Worm (Caenorhabditis elegans): ENCODE results near the gene srw-79.

Gene srw-79

DNA sequence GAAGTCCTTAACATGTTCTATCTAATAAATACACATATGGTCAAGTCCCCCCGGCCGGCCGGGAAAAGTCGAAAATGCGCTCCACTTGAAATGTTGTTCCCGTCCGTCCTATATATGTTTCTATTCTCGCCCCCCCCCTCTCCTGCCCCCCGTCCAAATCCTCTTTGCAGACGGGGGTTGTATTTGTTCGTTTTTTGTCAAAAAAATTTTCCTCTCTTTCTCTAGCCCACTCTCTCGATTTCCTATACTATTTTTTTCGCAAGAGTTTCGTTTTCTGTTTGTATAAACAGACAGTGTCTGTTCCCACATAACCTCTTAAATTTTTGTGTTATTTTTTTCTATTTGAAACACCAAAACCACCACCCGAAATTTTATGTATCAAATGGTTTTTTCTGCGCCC lies 20.5 kb downstream of the srw-79 start:
- TF ChIP-seq cog-1 (tag; optimal IDR thresholded peaks at IDR 0.05): no peak

DNA sequence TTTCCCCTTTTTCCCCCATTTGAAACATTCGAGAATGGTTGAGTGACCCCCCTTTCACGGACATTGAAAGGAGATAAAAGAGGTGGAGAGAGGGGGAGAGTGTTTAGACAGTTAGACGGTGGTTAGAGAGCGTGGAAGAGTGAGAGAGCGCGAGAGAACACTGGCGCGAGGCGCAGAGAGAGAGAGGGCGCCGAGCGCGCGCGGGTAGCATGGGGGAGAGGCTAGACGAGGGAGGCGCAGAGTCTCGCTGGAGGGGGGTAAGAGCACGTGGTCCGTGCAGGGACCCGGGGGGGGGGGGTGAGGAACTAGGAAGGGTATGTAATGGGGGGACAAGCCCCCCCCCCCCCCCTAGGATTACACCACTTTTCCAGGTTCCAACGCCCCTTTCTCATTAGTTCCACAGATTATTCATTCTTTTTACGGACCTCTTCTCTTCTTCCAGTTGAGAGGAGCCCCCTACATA lies 27.4 kb downstream of the srw-79 start:
- TF ChIP-seq ztf-23 (GFP tag; IDR thresholded peaks at IDR 0.05) (peak; percentile 68; the same call in 1 of the 2 replicates), cog-1 (tag; optimal IDR thresholded peaks at IDR 0.05) (peak; percentile 67), tab-1 (GFP tag; IDR thresholded peaks at IDR 0.05) (no peak), ref-1 (GFP tag; conservative IDR thresholded peaks at IDR 0.05) (0 out of 2 replicates have a peak, but pooled peaks have one; percentile 11), flt-1 (GFP tag; IDR thresholded peaks at IDR 0.05) (peak; percentile 79)

DNA sequence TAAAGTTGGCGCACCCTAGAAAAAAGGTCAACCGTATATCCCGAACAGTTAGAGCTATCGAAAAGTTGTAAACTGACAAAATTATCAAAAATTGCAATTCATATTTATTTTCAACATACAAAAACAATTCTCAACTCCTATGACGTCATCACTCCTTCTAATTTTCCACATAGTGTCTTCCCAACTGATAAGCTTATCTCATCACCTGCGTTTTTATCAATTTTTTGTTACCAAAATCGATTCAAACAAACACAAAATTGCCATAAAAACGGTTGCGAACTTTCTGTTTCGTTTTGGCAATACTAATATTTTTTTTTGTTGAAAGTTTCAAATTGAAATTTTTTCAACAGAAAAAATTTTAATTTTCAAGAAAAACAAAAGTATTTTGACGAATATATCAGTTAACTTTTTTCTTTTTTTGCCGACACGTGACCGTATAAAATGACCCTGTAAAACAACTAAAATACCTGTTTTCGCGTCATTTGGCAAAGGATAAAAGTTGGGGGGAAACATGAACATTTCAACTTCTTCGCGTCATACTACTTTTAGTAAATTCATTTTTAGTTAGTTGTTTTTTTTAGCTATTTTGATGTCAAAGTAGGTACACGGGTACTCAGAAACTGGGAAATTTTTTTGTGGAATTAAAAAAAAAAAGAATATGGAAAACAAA lies 29.2 kb downstream of the srw-79 start:
- TF ChIP-seq T22C8.4 (GFP tag; IDR thresholded peaks at IDR 0.05): no peak
- no peak for TF ChIP-seq ztf-23 (GFP tag; IDR thresholded peaks at IDR 0.05)

DNA sequence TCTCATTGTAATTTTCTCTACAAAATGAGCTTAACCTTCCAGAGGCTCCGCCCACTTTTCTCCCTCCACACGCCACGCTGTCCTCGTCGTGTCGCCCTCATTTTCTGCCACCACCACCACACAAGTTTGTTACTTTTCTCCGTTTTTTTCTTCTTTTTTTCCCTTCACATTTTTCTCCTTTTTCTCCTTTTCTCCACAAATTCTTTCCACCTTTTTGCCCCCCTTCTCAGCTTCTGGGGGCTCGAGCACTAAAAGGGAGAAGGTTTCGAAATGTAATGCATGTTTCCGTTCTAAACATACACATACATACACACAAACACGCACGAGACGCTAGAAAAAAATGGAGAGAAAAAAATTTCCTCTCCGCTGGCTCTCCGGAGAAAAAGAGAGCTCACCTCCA lies 30.1 kb downstream of the srw-79 start, which contains the start of gene nhr-88:
nhr-88 (plus strand) TSS at position 43 of the 400 bp plus-strand sequence.
- no peak for TF ChIP-seq tab-1 (GFP tag; IDR thresholded peaks at IDR 0.05)
- no peak for TF ChIP-seq klf-2 (GFP tag; conservative IDR thresholded peaks at IDR 0.05)
- TF ChIP-seq med-1 (GFP tag; optimal IDR thresholded peaks at IDR 0.05; ENCODE audit: insufficient read depth): no peak
- TF ChIP-seq ztf-29 (GFP tag; IDR thresholded peaks at IDR 0.05): no peak
- no peak for TF ChIP-seq flt-1 (GFP tag; IDR thresholded peaks at IDR 0.05)
- no peak for TF ChIP-seq cog-1 (tag; optimal IDR thresholded peaks at IDR 0.05)
- no peak for TF ChIP-seq T22C8.4 (GFP tag; IDR thresholded peaks at IDR 0.05)
- no peak for TF ChIP-seq ref-1 (GFP tag; conservative IDR thresholded peaks at IDR 0.05)
- no peak for TF ChIP-seq ztf-23 (GFP tag; IDR thresholded peaks at IDR 0.05)

DNA sequence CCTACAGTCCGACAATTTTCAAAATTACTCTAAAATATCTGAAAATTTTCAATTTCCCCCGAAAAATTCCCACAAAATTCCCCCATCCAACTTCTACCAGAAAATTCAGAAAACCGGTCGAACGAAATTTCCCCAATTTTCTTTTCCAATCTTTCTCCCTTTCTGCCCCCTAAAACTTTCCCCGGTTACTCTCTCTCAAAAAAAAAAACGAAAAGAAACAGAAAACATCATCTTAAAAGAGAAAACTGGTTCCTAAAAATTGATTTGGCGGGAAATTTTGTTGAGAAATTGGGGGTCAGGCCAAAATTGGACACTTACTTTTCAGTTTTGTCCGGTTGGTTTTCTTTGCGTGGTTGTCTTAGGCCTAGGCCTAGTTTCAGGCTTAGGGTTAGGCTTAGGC lies 31.1 kb downstream of the srw-79 start:
- no peak for TF ChIP-seq T22C8.4 (GFP tag; IDR thresholded peaks at IDR 0.05)
- TF ChIP-seq ztf-23 (GFP tag; IDR thresholded peaks at IDR 0.05): no peak
- no peak for TF ChIP-seq ztf-29 (GFP tag; IDR thresholded peaks at IDR 0.05)
- no peak for TF ChIP-seq med-1 (GFP tag; optimal IDR thresholded peaks at IDR 0.05; ENCODE audit: insufficient read depth)
- TF ChIP-seq cog-1 (tag; optimal IDR thresholded peaks at IDR 0.05): no peak
- TF ChIP-seq flt-1 (GFP tag; IDR thresholded peaks at IDR 0.05): no peak
- no peak for TF ChIP-seq ref-1 (GFP tag; conservative IDR thresholded peaks at IDR 0.05)
- TF ChIP-seq tab-1 (GFP tag; IDR thresholded peaks at IDR 0.05): no peak
- no peak for TF ChIP-seq klf-2 (GFP tag; conservative IDR thresholded peaks at IDR 0.05)

DNA sequence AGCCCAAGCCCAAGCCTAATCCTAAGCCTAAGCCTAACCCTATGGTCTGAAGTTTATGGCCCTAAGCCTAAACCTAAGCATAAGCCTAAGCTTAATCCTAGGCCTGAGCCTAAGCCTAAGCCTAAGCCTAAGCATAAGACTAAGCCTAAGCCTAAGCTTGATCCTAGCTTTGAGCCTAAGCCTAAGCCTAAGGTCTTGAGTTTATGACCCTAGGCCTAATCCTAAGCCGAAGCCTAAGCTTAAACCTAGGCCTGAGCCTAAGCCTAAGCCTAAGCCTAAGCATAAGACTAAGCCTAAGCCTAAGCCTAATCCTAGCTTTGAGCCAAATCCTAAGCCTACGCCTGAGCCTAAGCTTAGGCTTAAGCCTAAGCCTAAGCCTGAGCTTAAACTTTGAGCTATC lies 32.5 kb downstream of the srw-79 start:
- TF ChIP-seq ztf-29 (GFP tag; IDR thresholded peaks at IDR 0.05) (peak; percentile 47; the same call in 1 of the 2 replicates), T22C8.4 (GFP tag; IDR thresholded peaks at IDR 0.05) (no peak)

DNA sequence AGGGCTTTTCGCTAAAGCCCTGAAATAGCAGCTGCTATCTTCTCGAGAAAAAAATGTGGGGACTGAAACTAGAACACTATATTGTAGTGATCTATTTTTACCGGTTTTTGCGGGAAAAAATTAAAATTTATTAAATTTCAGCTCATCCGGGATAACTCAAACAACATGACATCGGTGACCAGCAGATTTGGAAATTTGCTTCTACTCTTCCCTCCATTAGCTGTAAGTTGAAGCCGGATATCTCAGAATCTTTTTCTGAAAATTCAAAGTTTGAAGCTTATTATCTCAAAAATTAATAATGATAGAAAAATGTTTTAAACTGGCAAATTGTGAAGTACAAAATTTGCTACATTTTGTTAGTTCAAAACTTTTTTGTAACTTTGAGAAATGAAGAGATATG lies 37.8 kb downstream of the srw-79 start:
- no peak for TF ChIP-seq klf-2 (GFP tag; conservative IDR thresholded peaks at IDR 0.05)
- no peak for TF ChIP-seq ztf-23 (GFP tag; IDR thresholded peaks at IDR 0.05)
- no peak for TF ChIP-seq ref-1 (GFP tag; conservative IDR thresholded peaks at IDR 0.05)
- TF ChIP-seq cog-1 (tag; optimal IDR thresholded peaks at IDR 0.05): no peak
- no peak for TF ChIP-seq flt-1 (GFP tag; IDR thresholded peaks at IDR 0.05)
- TF ChIP-seq T22C8.4 (GFP tag; IDR thresholded peaks at IDR 0.05): no peak
- TF ChIP-seq ztf-29 (GFP tag; IDR thresholded peaks at IDR 0.05): no peak
- no peak for TF ChIP-seq tab-1 (GFP tag; IDR thresholded peaks at IDR 0.05)
- no peak for TF ChIP-seq med-1 (GFP tag; optimal IDR thresholded peaks at IDR 0.05; ENCODE audit: insufficient read depth)

DNA sequence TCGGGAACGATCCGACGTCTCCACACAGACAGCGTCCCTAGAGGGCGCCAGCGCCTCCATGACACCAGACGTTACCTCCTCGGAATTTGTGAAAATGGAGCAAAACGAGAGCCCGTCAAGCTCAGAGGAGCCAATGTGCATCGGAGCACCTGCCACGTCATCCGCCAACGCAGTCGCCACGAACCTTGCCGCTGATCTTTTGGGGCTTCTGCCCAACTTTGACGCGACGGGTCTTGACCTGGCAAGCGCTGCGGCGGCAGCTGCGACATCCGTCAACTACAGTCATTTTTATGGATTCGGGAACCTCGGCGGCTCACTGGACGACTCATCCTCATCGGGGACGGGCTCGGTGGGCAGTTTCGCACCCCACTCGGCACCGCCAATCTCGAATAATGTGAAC lies 38.9 kb downstream of the srw-79 start:
- TF ChIP-seq med-1 (GFP tag; optimal IDR thresholded peaks at IDR 0.05; ENCODE audit: insufficient read depth) (no peak), ztf-23 (GFP tag; IDR thresholded peaks at IDR 0.05) (no peak), ztf-29 (GFP tag; IDR thresholded peaks at IDR 0.05) (no peak), klf-2 (GFP tag; conservative IDR thresholded peaks at IDR 0.05) (no peak), ref-1 (GFP tag; conservative IDR thresholded peaks at IDR 0.05) (no peak), flt-1 (GFP tag; IDR thresholded peaks at IDR 0.05) (no peak), tab-1 (GFP tag; IDR thresholded peaks at IDR 0.05) (0 out of 2 replicates have a peak, but pooled peaks have one; percentile 58)

DNA sequence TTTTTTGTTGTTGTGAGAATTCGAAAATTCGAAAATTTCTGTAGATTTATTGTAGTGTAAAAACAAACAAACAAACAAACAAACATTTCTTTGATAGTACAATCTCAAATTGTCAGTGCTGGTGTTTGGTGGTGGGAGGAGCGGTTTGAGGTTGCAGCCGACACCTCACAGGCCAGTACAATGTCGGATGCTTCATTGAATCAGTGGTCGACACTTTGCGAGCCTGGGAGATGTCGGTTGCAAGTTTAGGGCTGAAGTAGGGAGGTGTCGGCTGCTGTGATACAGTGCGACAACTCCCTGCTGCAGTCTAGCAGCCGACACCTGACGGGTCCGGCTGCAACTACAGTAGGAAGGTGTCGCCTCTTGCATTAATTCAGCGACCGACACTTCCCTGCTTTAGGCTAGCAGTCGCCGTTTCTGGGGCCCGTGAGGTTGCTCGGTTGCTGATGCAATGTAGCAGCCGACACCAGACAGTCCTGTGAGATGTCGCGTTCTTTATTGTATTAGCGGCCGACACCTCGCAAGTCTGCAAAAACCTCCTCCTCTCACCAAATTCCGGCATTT lies 39.5 kb downstream of the srw-79 start:
- TF ChIP-seq T22C8.4 (GFP tag; IDR thresholded peaks at IDR 0.05) (no peak), cog-1 (tag; optimal IDR thresholded peaks at IDR 0.05) (no peak), flt-1 (GFP tag; IDR thresholded peaks at IDR 0.05) (no peak), ztf-23 (GFP tag; IDR thresholded peaks at IDR 0.05) (no peak), ztf-29 (GFP tag; IDR thresholded peaks at IDR 0.05) (no peak), ref-1 (GFP tag; conservative IDR thresholded peaks at IDR 0.05) (no peak), tab-1 (GFP tag; IDR thresholded peaks at IDR 0.05) (no peak), klf-2 (GFP tag; conservative IDR thresholded peaks at IDR 0.05) (no peak)

DNA sequence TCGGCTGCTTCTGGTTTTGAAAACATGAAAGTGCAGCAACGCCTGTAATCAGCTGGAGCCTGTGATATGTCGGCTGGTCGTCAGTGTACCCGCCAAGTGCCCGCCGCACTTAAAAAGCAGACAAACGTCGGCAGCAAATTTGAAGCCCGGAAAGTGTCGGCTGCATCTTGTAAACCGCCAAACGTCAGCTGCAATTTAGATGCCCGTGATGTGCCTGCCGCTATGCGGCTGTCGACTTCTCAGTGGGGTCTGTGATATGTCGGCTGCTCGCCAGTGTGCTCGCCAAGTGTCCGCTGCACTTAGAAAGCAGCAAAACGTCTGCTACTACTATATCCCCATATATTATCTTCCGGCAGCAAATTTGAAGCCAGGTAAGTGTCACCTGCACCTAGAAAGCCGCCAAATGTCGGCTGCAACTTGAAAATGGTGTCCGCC lies 40.6 kb downstream of the srw-79 start:
- no peak for TF ChIP-seq ref-1 (GFP tag; conservative IDR thresholded peaks at IDR 0.05)
- TF ChIP-seq klf-2 (GFP tag; conservative IDR thresholded peaks at IDR 0.05): 0 out of 2 replicates have a peak, but pooled peaks have one; percentile 12

DNA sequence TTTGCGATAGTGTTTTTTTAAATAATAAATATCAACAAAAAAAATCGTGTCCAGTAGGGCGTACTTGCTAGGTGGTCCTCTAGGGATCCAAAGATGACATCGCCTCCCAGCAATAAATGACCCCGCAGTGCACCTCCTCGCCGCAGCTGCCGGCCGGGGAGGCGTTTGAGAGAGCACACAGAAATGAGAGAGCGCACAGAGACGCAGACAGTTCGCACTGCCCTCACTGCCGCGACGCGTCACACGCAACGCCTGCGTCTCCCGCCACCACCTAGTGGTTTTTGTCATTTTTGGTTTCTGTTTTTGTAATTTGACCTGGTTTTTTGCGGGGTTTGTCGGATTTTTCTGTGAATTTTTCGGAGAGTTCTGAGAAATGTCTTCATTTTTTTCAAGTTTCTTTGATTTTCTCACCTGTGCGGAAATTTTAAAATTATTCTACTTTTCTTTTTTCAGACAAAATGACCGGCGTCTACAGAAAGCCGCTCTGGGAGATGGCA lies 41.4 kb downstream of the srw-79 start, which contains the start of gene lido-7:
lido-7 (plus strand) TSS at position 447 of the 497 bp plus-strand sequence.
- TF ChIP-seq ztf-23 (GFP tag; IDR thresholded peaks at IDR 0.05): peak; percentile 59; the same call in 1 of the 2 replicates
- TF ChIP-seq ref-1 (GFP tag; conservative IDR thresholded peaks at IDR 0.05): no peak
